Fruit fly (Drosophila melanogaster) whole organism, embryonic: ENCODE results near the gene mRpS33.

Experiments
- ATbp ChIP-seq: fragments of 200-800 bp; sonication (Bioruptor generic); optimal IDR thresholded peaks from 2 replicates; lab custom pipeline; 2017; ENCODE audit warnings: missing biosample characterization, mild to moderate bottlenecking, missing genetic modification characterization, missing genetic modification reagents
- Blimp-1 ChIP-seq: fragments of 200-800 bp; sonication (Bioruptor generic); optimal IDR thresholded peaks from 3 replicates; lab custom pipeline; 2018; ENCODE audit warnings: missing biosample characterization, missing genetic modification characterization, mild to moderate bottlenecking, moderate library complexity, missing genetic modification reagents
- BtbVII ChIP-seq: fragments of 200-800 bp; sonication (Bioruptor generic); optimal IDR thresholded peaks from 3 replicates; lab custom pipeline; 2017; ENCODE audit warnings: missing biosample characterization, mild to moderate bottlenecking, missing genetic modification characterization
- CG10979 ChIP-seq: fragments of 200-800 bp; sonication (Bioruptor generic); optimal IDR thresholded peaks from 2 replicates; lab custom pipeline; 2018; ENCODE audit warnings: missing biosample characterization, mild to moderate bottlenecking, missing genetic modification characterization, moderate library complexity
- CG12236 ChIP-seq: fragments of 200-800 bp; sonication (Bioruptor generic); optimal IDR thresholded peaks from 2 replicates; lab custom pipeline; 2016; ENCODE audit warnings: missing biosample characterization, missing genetic modification characterization
- CG1233 ChIP-seq: fragments of 200-800 bp; sonication (Bioruptor generic); optimal IDR thresholded peaks from 4 replicates; lab custom pipeline; 2018; ENCODE audit warnings: missing biosample characterization, mild to moderate bottlenecking, missing genetic modification characterization
- CG14860 ChIP-seq: fragments of 200-800 bp; sonication (Bioruptor generic); IDR thresholded peaks from 3 replicates; pipeline ENCODE4 v1.3.6; 2022; ENCODE audit warnings: missing biosample characterization, missing genetic modification characterization; ENCODE audit not compliant: partially characterized antibody
- CG15696 ChIP-seq: fragments of 200-800 bp; sonication (Bioruptor generic); optimal IDR thresholded peaks from 2 replicates; lab custom pipeline; 2019; ENCODE audit warnings: missing biosample characterization, mild to moderate bottlenecking, missing genetic modification characterization, moderate library complexity
- CG16813 ChIP-seq: fragments of 200-800 bp; sonication (Bioruptor generic); IDR thresholded peaks from 3 replicates; pipeline ENCODE4 v1.3.6; 2022; ENCODE audit warnings: missing biosample characterization, missing genetic modification characterization; ENCODE audit not compliant: partially characterized antibody
- CG17359 ChIP-seq: fragments of 200-800 bp; sonication (Bioruptor generic); optimal IDR thresholded peaks from 3 replicates; lab custom pipeline; 2018; ENCODE audit warnings: missing biosample characterization, mild to moderate bottlenecking, missing genetic modification characterization, moderate library complexity
- CG2678 ChIP-seq: fragments of 200-800 bp; sonication (Bioruptor generic); optimal IDR thresholded peaks from 3 replicates; lab custom pipeline; 2019; ENCODE audit warnings: missing biosample characterization, mild to moderate bottlenecking, missing genetic modification characterization, moderate library complexity
- CG2712 ChIP-seq: fragments of 200-800 bp; optimal IDR thresholded peaks from 3 replicates; lab custom pipeline; 2019; ENCODE audit warnings: missing biosample characterization, mild to moderate bottlenecking, missing genetic modification characterization, moderate library complexity
- CG3163 ChIP-seq: fragments of 200-800 bp; sonication (Bioruptor generic); optimal IDR thresholded peaks from 3 replicates; lab custom pipeline; 2016; ENCODE audit warnings: missing biosample characterization, missing genetic modification characterization
- CG33557 ChIP-seq: fragments of 200-800 bp; sonication (Bioruptor generic); optimal IDR thresholded peaks from 2 replicates; lab custom pipeline; 2019; ENCODE audit warnings: missing biosample characterization, mild to moderate bottlenecking, missing genetic modification characterization, moderate library complexity
- CG34224 ChIP-seq: fragments of 200-800 bp; sonication (Bioruptor generic); IDR thresholded peaks from 3 replicates; pipeline ENCODE4 v1.3.6; 2022; ENCODE audit warnings: missing biosample characterization, missing genetic modification characterization; ENCODE audit not compliant: partially characterized antibody
- CG34376 ChIP-seq: fragments of 200-800 bp; sonication (Bioruptor generic); optimal IDR thresholded peaks from 2 replicates; lab custom pipeline; 2018; ENCODE audit warnings: missing biosample characterization, mild to moderate bottlenecking, missing genetic modification characterization
- CG6683 ChIP-seq: fragments of 200-800 bp; sonication (Bioruptor generic); optimal IDR thresholded peaks from 2 replicates; lab custom pipeline; 2017; ENCODE audit warnings: missing biosample characterization, mild to moderate bottlenecking, missing genetic modification characterization, missing genetic modification reagents
- CG6689 ChIP-seq: fragments of 200-800 bp; sonication (Bioruptor generic); IDR thresholded peaks from 2 replicates; pipeline ENCODE4 v1.3.6; 2022; ENCODE audit warnings: missing biosample characterization, missing genetic modification characterization
- CG6791 ChIP-seq: fragments of 200-800 bp; sonication (Bioruptor generic); IDR thresholded peaks from 3 replicates; pipeline ENCODE4 v1.3.6; 2022; ENCODE audit warnings: missing biosample characterization, missing genetic modification characterization; ENCODE audit not compliant: partially characterized antibody
- CG7372 ChIP-seq: fragments of 200-800 bp; sonication (Bioruptor generic); IDR thresholded peaks from 2 replicates; pipeline ENCODE4 v1.3.6; 2022; ENCODE audit warnings: missing biosample characterization, missing genetic modification characterization
- CG7928 ChIP-seq: fragments of 200-800 bp; sonication (Bioruptor generic); optimal IDR thresholded peaks from 2 replicates; lab custom pipeline; 2017; ENCODE audit warnings: missing biosample characterization, mild to moderate bottlenecking, missing genetic modification characterization
- CG8281 ChIP-seq: fragments of 200-800 bp; sonication (Bioruptor generic); optimal IDR thresholded peaks from 2 replicates; lab custom pipeline; 2018; ENCODE audit warnings: missing biosample characterization, mild to moderate bottlenecking, missing genetic modification characterization, moderate library complexity
- CG9437 ChIP-seq: fragments of 200-800 bp; sonication (Bioruptor generic); optimal IDR thresholded peaks from 2 replicates; lab custom pipeline; 2018; ENCODE audit warnings: missing biosample characterization, mild to moderate bottlenecking, missing genetic modification characterization
- CG9797 ChIP-seq: fragments of 200-800 bp; sonication (Bioruptor generic); optimal IDR thresholded peaks from 3 replicates; lab custom pipeline; 2018; ENCODE audit warnings: missing biosample characterization, mild to moderate bottlenecking, missing genetic modification characterization
- CTCF ChIP-seq: fragments of 200-800 bp; sonication (Bioruptor generic); optimal IDR thresholded peaks from 2 replicates; lab custom pipeline; 2017; ENCODE audit warnings: missing biosample characterization, mild to moderate bottlenecking, missing genetic modification characterization, moderate library complexity
- CrebB ChIP-seq: fragments of 200-800 bp; sonication (Bioruptor generic); optimal IDR thresholded peaks from 3 replicates; lab custom pipeline; 2018; ENCODE audit warnings: missing biosample characterization, mild to moderate bottlenecking, missing genetic modification characterization
- Dref ChIP-seq: fragments of 200-800 bp; sonication (Bioruptor generic); IDR thresholded peaks from 2 replicates; pipeline ENCODE4 v1.3.6; 2022; ENCODE audit warnings: missing biosample characterization, missing genetic modification characterization
- Drgx ChIP-seq: fragments of 200-800 bp; sonication (Bioruptor generic); IDR thresholded peaks from 2 replicates; pipeline ENCODE4 v1.3.6; 2022; ENCODE audit warnings: missing biosample characterization, missing genetic modification characterization
- Ets65A ChIP-seq: fragments of 200-800 bp; sonication (Bioruptor generic); peaks from one replicate; lab custom pipeline; 2016; ENCODE audit warnings: missing biosample characterization, missing genetic modification characterization
- Fer2 ChIP-seq: fragments of 200-800 bp; sonication (Bioruptor generic); optimal IDR thresholded peaks from 2 replicates; lab custom pipeline; 2018; ENCODE audit warnings: missing biosample characterization, mild to moderate bottlenecking, missing genetic modification characterization, moderate library complexity
- HLH54F ChIP-seq: fragments of 200-800 bp; sonication (Bioruptor generic); optimal IDR thresholded peaks from 3 replicates; lab custom pipeline; 2016; ENCODE audit warnings: missing biosample characterization, missing genetic modification characterization
- Hmr ChIP-seq: fragments of 200-800 bp; sonication (Bioruptor generic); optimal IDR thresholded peaks from 3 replicates; lab custom pipeline; 2017; ENCODE audit warnings: mild to moderate bottlenecking, missing biosample characterization, missing genetic modification reagents, missing genetic modification characterization
- Hr78 ChIP-seq, 2 experiments: fragments of 200-800 bp in 1 of 2; fragments of >200 bp in 1 of 2; sonication (Bioruptor generic) in 1 of 2; optimal IDR thresholded peaks; 2 replicates each; lab custom pipeline; 2017 to 2019; ENCODE audit warnings: missing biosample characterization in 2 of 2, missing genetic modification characterization in 2 of 2, mild to moderate bottlenecking in 1 of 2, moderate library complexity in 1 of 2
- MESR4 ChIP-seq: fragments of 200-800 bp; sonication (Bioruptor generic); optimal IDR thresholded peaks from 2 replicates; lab custom pipeline; 2018; ENCODE audit warnings: missing biosample characterization, mild to moderate bottlenecking, missing genetic modification characterization, moderate library complexity
- Med ChIP-seq: fragments of 200-800 bp; sonication (Bioruptor generic); peaks from one replicate; lab custom pipeline; 2016; ENCODE audit warnings: missing biosample characterization, missing genetic modification characterization, mild to moderate bottlenecking, inconsistent platforms, moderate library complexity
- Ssrp ChIP-seq: fragments of 200-800 bp; sonication (Bioruptor generic); optimal IDR thresholded peaks from 2 replicates; lab custom pipeline; 2018; ENCODE audit warnings: missing biosample characterization, mild to moderate bottlenecking, missing genetic modification characterization, moderate library complexity
- YL-1 ChIP-seq: fragments of 200-800 bp; sonication (Bioruptor generic); optimal IDR thresholded peaks from 3 replicates; lab custom pipeline; 2017; ENCODE audit warnings: missing biosample characterization, mild to moderate bottlenecking, missing genetic modification characterization
- ara ChIP-seq: fragments of 200-800 bp; sonication (Bioruptor generic); IDR thresholded peaks from 2 replicates; pipeline ENCODE4 v1.3.6; 2022; ENCODE audit warnings: missing biosample characterization, missing genetic modification characterization
- bsh ChIP-seq, 2 experiments: fragments of 200-800 bp; sonication (Bioruptor generic); optimal IDR thresholded peaks; 2 replicates each; lab custom pipeline; 2017 to 2018; ENCODE audit warnings: mild to moderate bottlenecking in 2 of 2, missing biosample characterization in 2 of 2, missing genetic modification characterization in 2 of 2, moderate library complexity in 1 of 2
- dysf ChIP-seq: fragments of 200-800 bp; sonication (Bioruptor generic); IDR thresholded peaks from 3 replicates; pipeline ENCODE4 v1.3.6; 2022; ENCODE audit warnings: missing biosample characterization, missing genetic modification characterization
- esg ChIP-seq: fragments of 200-800 bp; sonication (Bioruptor generic); conservative IDR thresholded peaks from 2 replicates; pipeline ENCODE4 v1.3.6; 2022; ENCODE audit warnings: missing biosample characterization, missing genetic modification characterization
- fru ChIP-seq: fragments of >200 bp; optimal IDR thresholded peaks from 2 replicates; lab custom pipeline; 2017
- h ChIP-seq: fragments of >200 bp; optimal IDR thresholded peaks from 2 replicates; lab custom pipeline; 2017
- lab ChIP-seq: fragments of 200-800 bp; sonication (Bioruptor generic); optimal IDR thresholded peaks from 3 replicates; lab custom pipeline; 2017; ENCODE audit warnings: missing biosample characterization, missing genetic modification characterization, mild to moderate bottlenecking, moderate library complexity, missing genetic modification reagents
- mirr ChIP-seq: fragments of 200-800 bp; sonication (Bioruptor generic); optimal IDR thresholded peaks from 3 replicates; lab custom pipeline; 2018; ENCODE audit warnings: missing biosample characterization, mild to moderate bottlenecking, missing genetic modification characterization
- odd ChIP-seq: fragments of 200-800 bp; sonication (Bioruptor generic); optimal IDR thresholded peaks from 2 replicates; lab custom pipeline; 2017; ENCODE audit warnings: missing biosample characterization, mild to moderate bottlenecking, missing genetic modification characterization
- pum ChIP-seq: fragments of 200-800 bp; sonication (Bioruptor generic); optimal IDR thresholded peaks from 2 replicates; lab custom pipeline; 2016; ENCODE audit warnings: missing biosample characterization, missing genetic modification characterization
- ssp ChIP-seq: fragments of 200-800 bp; sonication (Bioruptor generic); IDR thresholded peaks from 2 replicates; pipeline ENCODE4 v1.3.6; 2022; ENCODE audit warnings: missing biosample characterization, missing genetic modification characterization
- tin ChIP-seq: fragments of 200-800 bp; sonication (Bioruptor generic); optimal IDR thresholded peaks from 3 replicates; lab custom pipeline; 2016; ENCODE audit warnings: missing biosample characterization, missing genetic modification characterization
- twi ChIP-seq: fragments of 200-800 bp; optimal IDR thresholded peaks from 2 replicates; lab custom pipeline; 2019; ENCODE audit warnings: missing biosample characterization, mild to moderate bottlenecking, missing genetic modification characterization, moderate library complexity
- unpg ChIP-seq: fragments of 200-800 bp; sonication (Bioruptor generic); optimal IDR thresholded peaks from 3 replicates; lab custom pipeline; 2018; ENCODE audit warnings: missing biosample characterization, mild to moderate bottlenecking, missing genetic modification characterization, moderate library complexity

Gene mRpS33

dm6 chr3R:16476472-16476871, 40.1 kb upstream of the mRpS33 start (continued):
- peak; percentile 68 for TF ChIP-seq lab (GFP tag; lab: Kevin White, UChicago)
- no peak for TF ChIP-seq ssp (GFP tag; lab: Robert Waterston, UW)
- TF ChIP-seq Dref (GFP tag; lab: Robert Waterston, UW), result no peak
- TF ChIP-seq CG9797, result no peak
- peak; percentile 17 for TF ChIP-seq CG1233 (GFP tag; lab: Kevin White, UChicago)
- TF ChIP-seq CG33557 (GFP tag; lab: Kevin White, UChicago), result no peak
- TF ChIP-seq HLH54F (GFP tag; lab: Kevin White, UChicago), result no peak
- TF ChIP-seq dysf (GFP tag; lab: Robert Waterston, UW), result peak; percentile 22; the same call in 1 of the 3 replicates
- TF ChIP-seq CG34376, result peak; percentile 64
- peak; percentile 1 for TF ChIP-seq CG6683 (GFP tag; lab: Kevin White, UChicago)
- peak; percentile 23 for TF ChIP-seq CG17359 (tag; lab: Kevin White, UChicago)
- TF ChIP-seq CG6791 (GFP tag; lab: Robert Waterston, UW), result no peak
- no peak for TF ChIP-seq CrebB (tag; lab: Kevin White, UChicago)
- no peak for TF ChIP-seq MESR4 (GFP tag; lab: Kevin White, UChicago)
- TF ChIP-seq CG14860, result no peak
- TF ChIP-seq tin (GFP tag; lab: Kevin White, UChicago), result peak; percentile 20
- peak; percentile 71 for TF ChIP-seq CG7928 (GFP tag; lab: Kevin White, UChicago)
- TF ChIP-seq Blimp-1, result peak; percentile 26
- TF ChIP-seq BtbVII (GFP tag; lab: Kevin White, UChicago), result peak; percentile 26
- TF ChIP-seq CTCF (GFP tag; lab: Kevin White, UChicago), result no peak
- peak; percentile 23 for TF ChIP-seq odd
- TF ChIP-seq CG8281 (tag; lab: Kevin White, UChicago), result no peak
- no peak for TF ChIP-seq CG3163 (GFP tag; lab: Kevin White, UChicago)
- peak in 1 of 2 experiments; percentile 23 for TF ChIP-seq bsh (GFP tag; optimal IDR thresholded peaks at IDR 0.05; lab: Kevin White, UChicago)
- TF ChIP-seq CG16813 (GFP tag; lab: Robert Waterston, UW), result no peak
- no peak for TF ChIP-seq Drgx (GFP tag; lab: Robert Waterston, UW)
- no peak for TF ChIP-seq CG7372 (GFP tag; lab: Robert Waterston, UW)
- TF ChIP-seq Ets65A, result peak; percentile 85
- peak; percentile 69 for TF ChIP-seq Hmr (GFP tag; lab: Kevin White, UChicago)
- TF ChIP-seq YL-1, result no peak
- TF ChIP-seq pum, result no peak
- TF ChIP-seq ATbp, result peak; percentile 21
- no peak for TF ChIP-seq CG34224 (GFP tag; lab: Robert Waterston, UW)
- TF ChIP-seq twi (tag; lab: Kevin White, UChicago), result no peak
- TF ChIP-seq fru (lab: Kevin White, UChicago), result no peak
- peak; percentile 56 for TF ChIP-seq Med (GFP tag; lab: Kevin White, UChicago)
- TF ChIP-seq Hr78 (GFP tag; optimal IDR thresholded peaks at IDR 0.05; lab: Kevin White, UChicago), result no peak
- TF ChIP-seq esg (GFP tag; lab: Robert Waterston, UW), result no peak
- TF ChIP-seq CG2678 (tag; lab: Kevin White, UChicago), result peak; percentile 75
- no peak for TF ChIP-seq ara (GFP tag; lab: Robert Waterston, UW)
- TF ChIP-seq h (lab: Kevin White, UChicago), result no peak
- peak; percentile 41 for TF ChIP-seq CG10979 (tag; lab: Kevin White, UChicago)
- peak; percentile 17 for TF ChIP-seq mirr (GFP tag; lab: Kevin White, UChicago)
- TF ChIP-seq CG15696, result peak; percentile 58
- no peak for TF ChIP-seq Ssrp (tag; lab: Kevin White, UChicago)
- TF ChIP-seq Fer2 (tag; lab: Kevin White, UChicago), result peak; percentile 24
- no peak for TF ChIP-seq CG9437 (GFP tag; lab: Kevin White, UChicago)
- TF ChIP-seq CG6689 (GFP tag; lab: Robert Waterston, UW), result peak; percentile 36; the same call in 1 of the 2 replicates
- peak; percentile 31 for TF ChIP-seq CG2712 (tag; lab: Kevin White, UChicago)
- TF ChIP-seq unpg, result peak; percentile 48
- TF ChIP-seq CG12236 (GFP tag; lab: Kevin White, UChicago), result no peak
